Worm (Caenorhabditis elegans) whole organism, midembryonic: ENCODE results near the gene arrd-23.

Source experiments
- T22C8.4 ChIP-seq: fragments of 200-800 bp; sonication (Bioruptor generic); IDR thresholded peaks from 2 replicates; pipeline ENCODE4 v1.3.6; 2022; ENCODE audit warnings: missing genetic modification characterization, missing compliant biosample characterization
- cog-1 ChIP-seq: sonication (generic microtip); optimal IDR thresholded peaks from 2 replicates; lab custom pipeline; 2016; ENCODE audit warnings: missing genetic modification characterization, missing compliant biosample characterization
- flt-1 ChIP-seq: fragments of 200-800 bp; sonication (Bioruptor generic); IDR thresholded peaks from 2 replicates; pipeline ENCODE4 v1.3.6; 2022; ENCODE audit warnings: missing genetic modification characterization, missing compliant biosample characterization
- klf-2 ChIP-seq: fragments of 200-800 bp; sonication (Bioruptor generic); conservative IDR thresholded peaks from 2 replicates; pipeline ENCODE4 v1.3.6; 2022; ENCODE audit warnings: missing genetic modification reagents, missing genetic modification characterization, missing compliant biosample characterization
- med-1 ChIP-seq: sonication (generic microtip); optimal IDR thresholded peaks from 2 replicates; lab custom pipeline; 2017; ENCODE audit warnings: missing genetic modification characterization, mild to moderate bottlenecking, missing compliant biosample characterization, antibody characterized with exemption, missing genetic modification reagents; ENCODE audit not compliant: insufficient read depth
- ref-1 ChIP-seq: fragments of 200-800 bp; sonication (Bioruptor generic); conservative IDR thresholded peaks from 2 replicates; pipeline ENCODE4 v1.3.6; 2022; ENCODE audit warnings: missing genetic modification reagents, missing genetic modification characterization, missing compliant biosample characterization
- tab-1 ChIP-seq: fragments of 200-800 bp; sonication (Bioruptor generic); IDR thresholded peaks from 2 replicates; pipeline ENCODE4 v1.3.6; 2022; ENCODE audit warnings: missing genetic modification characterization, missing compliant biosample characterization
- ztf-23 ChIP-seq: fragments of 200-800 bp; sonication (Bioruptor generic); IDR thresholded peaks from 2 replicates; pipeline ENCODE4 v1.3.6; 2022; ENCODE audit warnings: missing genetic modification reagents, missing genetic modification characterization, missing compliant biosample characterization
- ztf-29 ChIP-seq: fragments of 200-800 bp; sonication (Bioruptor generic); IDR thresholded peaks from 2 replicates; pipeline ENCODE4 v1.3.6; 2022; ENCODE audit warnings: missing genetic modification reagents, missing genetic modification characterization, missing compliant biosample characterization

Gene arrd-23

ce11 chrX:4885651-4886050 is at the start of gene arrd-23:
Gene arrd-23 (plus strand): TSS chrX:4885951.
- TF ChIP-seq med-1 (GFP tag; lab: Kevin White, UChicago) = no peak
- TF ChIP-seq ztf-29 = no peak
- no peak for TF ChIP-seq klf-2 (GFP tag; lab: Robert Waterston, UW)
- TF ChIP-seq cog-1 = no peak
- no peak for TF ChIP-seq ztf-23 (GFP tag; lab: Robert Waterston, UW)
- no peak for TF ChIP-seq T22C8.4 (GFP tag; lab: Robert Waterston, UW)
- TF ChIP-seq tab-1 (GFP tag; lab: Robert Waterston, UW) = no peak

- no peak for TF ChIP-seq cog-1
- TF ChIP-seq klf-2 (GFP tag; lab: Robert Waterston, UW) = no peak
- TF ChIP-seq ztf-23 (GFP tag; lab: Robert Waterston, UW) = no peak
- no peak for TF ChIP-seq T22C8.4 (GFP tag; lab: Robert Waterston, UW)
- no peak for TF ChIP-seq ref-1 (GFP tag; lab: Robert Waterston, UW)
- TF ChIP-seq ztf-29 = no peak
- TF ChIP-seq flt-1 (GFP tag; lab: Robert Waterston, UW) = no peak
- TF ChIP-seq tab-1 (GFP tag; lab: Robert Waterston, UW) = no peak
- no peak for TF ChIP-seq med-1 (GFP tag; lab: Kevin White, UChicago)
Measured at ce11 chrX:4840653-4841052, 45.1 kb upstream of the arrd-23 start.

ce11 chrX:4842305-4842704 is 43.4 kb upstream of the arrd-23 start:
- TF ChIP-seq ztf-23 (GFP tag; lab: Robert Waterston, UW) = no peak
- TF ChIP-seq cog-1 = no peak
- TF ChIP-seq ztf-29 = no peak
- TF ChIP-seq klf-2 (GFP tag; lab: Robert Waterston, UW) = no peak
- TF ChIP-seq T22C8.4 (GFP tag; lab: Robert Waterston, UW) = no peak
- no peak for TF ChIP-seq flt-1 (GFP tag; lab: Robert Waterston, UW)
- TF ChIP-seq ref-1 (GFP tag; lab: Robert Waterston, UW) = no peak
- TF ChIP-seq med-1 (GFP tag; lab: Kevin White, UChicago) = no peak
- TF ChIP-seq tab-1 (GFP tag; lab: Robert Waterston, UW) = no peak

ce11 chrX:4844765-4845164 is 41.0 kb upstream of the arrd-23 start:
- TF ChIP-seq klf-2 (GFP tag; lab: Robert Waterston, UW) = no peak
- TF ChIP-seq cog-1 = no peak
- TF ChIP-seq ztf-23 (GFP tag; lab: Robert Waterston, UW) = no peak
- no peak for TF ChIP-seq ztf-29
- TF ChIP-seq ref-1 (GFP tag; lab: Robert Waterston, UW) = no peak
- no peak for TF ChIP-seq tab-1 (GFP tag; lab: Robert Waterston, UW)
- TF ChIP-seq med-1 (GFP tag; lab: Kevin White, UChicago) = no peak
- TF ChIP-seq flt-1 (GFP tag; lab: Robert Waterston, UW) = no peak
- no peak for TF ChIP-seq T22C8.4 (GFP tag; lab: Robert Waterston, UW)

ce11 chrX:4853060-4853459 is 32.7 kb upstream of the arrd-23 start, which contains the start of gene F39C12.1:
Gene F39C12.1 (minus strand): TSS chrX:4853195.
- TF ChIP-seq flt-1 (GFP tag; lab: Robert Waterston, UW) (peak; percentile 47; the same call in 1 of the 2 replicates), med-1 (GFP tag; lab: Kevin White, UChicago) (no peak)

- no peak for TF ChIP-seq tab-1 (GFP tag; lab: Robert Waterston, UW)
- TF ChIP-seq flt-1 (GFP tag; lab: Robert Waterston, UW) = no peak
- no peak for TF ChIP-seq ref-1 (GFP tag; lab: Robert Waterston, UW)
- no peak for TF ChIP-seq ztf-23 (GFP tag; lab: Robert Waterston, UW)
- TF ChIP-seq klf-2 (GFP tag; lab: Robert Waterston, UW) = no peak
- TF ChIP-seq T22C8.4 (GFP tag; lab: Robert Waterston, UW) = no peak
- TF ChIP-seq med-1 (GFP tag; lab: Kevin White, UChicago) = no peak
- no peak for TF ChIP-seq ztf-29
- no peak for TF ChIP-seq cog-1
Measured at ce11 chrX:4859582-4860095, 26.1 kb upstream of the arrd-23 start, which contains the start of gene add-1. Gene add-1 (minus strand): TSS chrX:4860045.

ce11 chrX:4861413-4861812 is 24.3 kb upstream of the arrd-23 start:
- TF ChIP-seq med-1 (GFP tag; lab: Kevin White, UChicago) (no peak), ztf-23 (GFP tag; lab: Robert Waterston, UW) (no peak), klf-2 (GFP tag; lab: Robert Waterston, UW) (no peak), flt-1 (GFP tag; lab: Robert Waterston, UW) (no peak), tab-1 (GFP tag; lab: Robert Waterston, UW) (no peak), ref-1 (GFP tag; lab: Robert Waterston, UW) (no peak), ztf-29 (no peak), cog-1 (no peak), T22C8.4 (GFP tag; lab: Robert Waterston, UW) (no peak)

- TF ChIP-seq ztf-29 (no peak), ztf-23 (GFP tag; lab: Robert Waterston, UW) (no peak), ref-1 (GFP tag; lab: Robert Waterston, UW) (no peak), klf-2 (GFP tag; lab: Robert Waterston, UW) (no peak), T22C8.4 (GFP tag; lab: Robert Waterston, UW) (no peak), tab-1 (GFP tag; lab: Robert Waterston, UW) (no peak), flt-1 (GFP tag; lab: Robert Waterston, UW) (no peak), cog-1 (no peak), med-1 (GFP tag; lab: Kevin White, UChicago) (no peak)
Measured at ce11 chrX:4862062-4862461, 23.7 kb upstream of the arrd-23 start.

ce11 chrX:4864214-4864613 is 21.5 kb upstream of the arrd-23 start:
- TF ChIP-seq tab-1 (GFP tag; lab: Robert Waterston, UW) (no peak), flt-1 (GFP tag; lab: Robert Waterston, UW) (no peak), ztf-23 (GFP tag; lab: Robert Waterston, UW) (no peak), ztf-29 (no peak), cog-1 (no peak), med-1 (GFP tag; lab: Kevin White, UChicago) (no peak), ref-1 (GFP tag; lab: Robert Waterston, UW) (no peak), T22C8.4 (GFP tag; lab: Robert Waterston, UW) (no peak), klf-2 (GFP tag; lab: Robert Waterston, UW) (no peak)
